Worm (Caenorhabditis elegans) whole organism, early embryonic: ENCODE data around the gene nhr-256.

Experiments
- B0310.2 ChIP-seq: sonication (generic microtip); optimal IDR thresholded peaks from 2 replicates; lab custom pipeline; 2016; ENCODE audit warnings: mild to moderate bottlenecking, missing genetic modification characterization, missing compliant biosample characterization
- F13C5.2 ChIP-seq: sonication (generic microtip); optimal IDR thresholded peaks from 2 replicates; lab custom pipeline; 2017; ENCODE audit warnings: mild to moderate bottlenecking, missing genetic modification characterization, inconsistent platforms, missing compliant biosample characterization
- aly-1 ChIP-seq: sonication (generic microtip); optimal IDR thresholded peaks from 2 replicates; lab custom pipeline; 2016; ENCODE audit warnings: missing genetic modification characterization, missing compliant biosample characterization
- ama-1 ChIP-seq: fragments of 150-350 bp; optimal IDR thresholded peaks from 2 replicates; lab custom pipeline; 2014
- ceh-13 ChIP-seq: fragments of 200-800 bp; sonication (Bioruptor generic); optimal IDR thresholded peaks from 2 replicates; lab custom pipeline; 2018; ENCODE audit warnings: mild to moderate bottlenecking, missing genetic modification characterization, missing compliant biosample characterization
- ceh-36 ChIP-seq: sonication (generic microtip); optimal IDR thresholded peaks from 2 replicates; lab custom pipeline; 2016; ENCODE audit warnings: missing genetic modification characterization, inconsistent platforms, missing compliant biosample characterization
- ets-7 ChIP-seq: sonication (generic microtip); optimal IDR thresholded peaks from 2 replicates; lab custom pipeline; 2016; ENCODE audit warnings: missing genotype, missing genetic modification characterization, missing compliant biosample characterization
- flt-1 ChIP-seq: fragments of 200-800 bp; sonication (Bioruptor generic); IDR thresholded peaks from 2 replicates; pipeline ENCODE4 v1.3.6; 2022; ENCODE audit warnings: missing genetic modification characterization, missing compliant biosample characterization
- hmbx-1 ChIP-seq: sonication (generic microtip); optimal IDR thresholded peaks from 2 replicates; lab custom pipeline; 2016; ENCODE audit warnings: mild to moderate bottlenecking, missing genetic modification characterization, missing compliant biosample characterization
- hmg-4 ChIP-seq: fragments of 200-800 bp; sonication (Bioruptor generic); optimal IDR thresholded peaks from 2 replicates; lab custom pipeline; 2018; ENCODE audit warnings: mild to moderate bottlenecking, missing genetic modification characterization, missing compliant biosample characterization
- hnd-1 ChIP-seq: sonication (generic microtip); optimal IDR thresholded peaks from 2 replicates; lab custom pipeline; 2016; ENCODE audit warnings: missing genetic modification characterization, missing compliant biosample characterization
- pes-1 ChIP-seq: fragments of 200-800 bp; sonication (Bioruptor generic); IDR thresholded peaks from 2 replicates; pipeline ENCODE4 v1.3.6; 2022; ENCODE audit warnings: missing genetic modification reagents, missing genetic modification characterization, missing compliant biosample characterization
- scrt-1 ChIP-seq: fragments of 200-800 bp; sonication (Bioruptor generic); IDR thresholded peaks from 2 replicates; pipeline ENCODE4 v1.3.6; 2022; ENCODE audit warnings: missing genetic modification characterization, missing compliant biosample characterization
- sea-1 ChIP-seq: fragments of 200-800 bp; sonication (Bioruptor generic); conservative IDR thresholded peaks from 2 replicates; pipeline ENCODE4 v1.3.6; 2022; ENCODE audit warnings: missing genetic modification characterization, missing compliant biosample characterization
- tbx-11 ChIP-seq: fragments of 200-800 bp; sonication (Bioruptor generic); IDR thresholded peaks from 2 replicates; pipeline ENCODE4 v1.3.6; 2022; ENCODE audit warnings: missing genetic modification characterization, missing compliant biosample characterization
- tbx-37 ChIP-seq: fragments of 200-800 bp; sonication (Bioruptor generic); conservative IDR thresholded peaks from 2 replicates; pipeline ENCODE4 v1.3.6; 2022; ENCODE audit warnings: missing genetic modification reagents, missing genetic modification characterization, missing compliant biosample characterization
- tra-4 ChIP-seq: sonication (generic microtip); optimal IDR thresholded peaks from 2 replicates; lab custom pipeline; 2017; ENCODE audit warnings: missing genetic modification characterization, missing compliant biosample characterization

The nhr-256 gene

ce11 chrV:1779994-1780393 is 36.4 kb downstream of the nhr-256 start:
- TF ChIP-seq ets-7 (tag; lab: Kevin White, UChicago) (no peak), hmg-4 (GFP tag; lab: Kevin White, UChicago) (no peak), flt-1 (GFP tag; lab: Robert Waterston, UW) (no peak), ama-1 (lab: Kevin White, UChicago) (no peak), hnd-1 (no peak), hmbx-1 (no peak), F13C5.2 (tag; lab: Kevin White, UChicago) (no peak), tbx-37 (GFP tag; lab: Robert Waterston, UW) (no peak), aly-1 (tag; lab: Kevin White, UChicago) (no peak), tra-4 (no peak), ceh-36 (tag; lab: Kevin White, UChicago) (no peak), pes-1 (GFP tag; lab: Robert Waterston, UW) (no peak), tbx-11 (GFP tag; lab: Robert Waterston, UW) (no peak), sea-1 (GFP tag; lab: Robert Waterston, UW) (no peak)

ce11 chrV:1781922-1782321 is 38.4 kb downstream of the nhr-256 start, which contains the start of gene F36H9.5:
F36H9.5 (minus strand) TSS chrV:1782022.
- TF ChIP-seq tbx-37 (GFP tag; lab: Robert Waterston, UW) (no peak), ceh-13 (GFP tag; lab: Kevin White, UChicago) (no peak), tbx-11 (GFP tag; lab: Robert Waterston, UW) (no peak), sea-1 (GFP tag; lab: Robert Waterston, UW) (no peak), pes-1 (GFP tag; lab: Robert Waterston, UW) (no peak), ets-7 (tag; lab: Kevin White, UChicago) (no peak), scrt-1 (GFP tag; lab: Robert Waterston, UW) (no peak), tra-4 (no peak), ceh-36 (tag; lab: Kevin White, UChicago) (no peak)

ce11 chrV:1788157-1788556 is 44.6 kb downstream of the nhr-256 start, which contains the start of gene F36H9.2:
F36H9.2 (plus strand) TSS chrV:1788457.
- TF ChIP-seq tra-4 (no peak), ama-1 (lab: Kevin White, UChicago) (no peak), hmg-4 (GFP tag; lab: Kevin White, UChicago) (no peak), hmbx-1 (no peak), hnd-1 (no peak), ets-7 (tag; lab: Kevin White, UChicago) (no peak), aly-1 (tag; lab: Kevin White, UChicago) (no peak), scrt-1 (GFP tag; lab: Robert Waterston, UW) (no peak), ceh-36 (tag; lab: Kevin White, UChicago) (no peak), tbx-37 (GFP tag; lab: Robert Waterston, UW) (no peak), tbx-11 (GFP tag; lab: Robert Waterston, UW) (no peak), pes-1 (GFP tag; lab: Robert Waterston, UW) (no peak), B0310.2 (tag; lab: Kevin White, UChicago) (no peak), F13C5.2 (tag; lab: Kevin White, UChicago) (no peak), sea-1 (GFP tag; lab: Robert Waterston, UW) (no peak)

- TF ChIP-seq B0310.2 (tag; lab: Kevin White, UChicago): no peak
- TF ChIP-seq pes-1 (GFP tag; lab: Robert Waterston, UW): no peak
- TF ChIP-seq tbx-37 (GFP tag; lab: Robert Waterston, UW): no peak
- no peak for TF ChIP-seq sea-1 (GFP tag; lab: Robert Waterston, UW)
- no peak for TF ChIP-seq tra-4
- TF ChIP-seq ceh-36 (tag; lab: Kevin White, UChicago): no peak
- TF ChIP-seq scrt-1 (GFP tag; lab: Robert Waterston, UW): no peak
- TF ChIP-seq ama-1 (lab: Kevin White, UChicago): no peak
Observed at ce11 chrV:1789495-1789894, 45.9 kb downstream of the nhr-256 start.

ce11 chrV:1794218-1794617 is 50.6 kb downstream of the nhr-256 start, which contains the start of gene F36H9.1:
F36H9.1 (plus strand) TSS chrV:1794518.
- no peak for TF ChIP-seq hnd-1
- no peak for TF ChIP-seq tbx-37 (GFP tag; lab: Robert Waterston, UW)
